Fruit fly (Drosophila melanogaster) whole organism, embryonic: ENCODE measurements around the gene CG9166.

Source experiments
- BEAF-32 ChIP-seq: fragments of 200-800 bp; sonication (Bioruptor generic); optimal IDR thresholded peaks from 3 replicates; lab custom pipeline; 2017; ENCODE audit warnings: missing biosample characterization, missing genetic modification characterization, mild to moderate bottlenecking, moderate library complexity, missing genetic modification reagents
- CG12236 ChIP-seq: fragments of 200-800 bp; sonication (Bioruptor generic); optimal IDR thresholded peaks from 2 replicates; lab custom pipeline; 2016; ENCODE audit warnings: missing biosample characterization, missing genetic modification characterization
- CG12299 ChIP-seq: fragments of 200-800 bp; sonication (Bioruptor generic); optimal IDR thresholded peaks from 2 replicates; lab custom pipeline; 2018; ENCODE audit warnings: missing biosample characterization, mild to moderate bottlenecking, missing genetic modification characterization
- CG13287 ChIP-seq: fragments of 200-800 bp; sonication (Bioruptor generic); IDR thresholded peaks from 2 replicates; pipeline ENCODE4 v1.3.6; 2022; ENCODE audit warnings: missing biosample characterization, missing genetic modification characterization; ENCODE audit not compliant: partially characterized antibody
- CG13296 ChIP-seq: fragments of 200-800 bp; sonication (Bioruptor generic); optimal IDR thresholded peaks from 3 replicates; lab custom pipeline; 2018; ENCODE audit warnings: missing biosample characterization, mild to moderate bottlenecking, missing genetic modification characterization
- CG13424 ChIP-seq: fragments of 200-800 bp; sonication (Bioruptor generic); optimal IDR thresholded peaks from 2 replicates; lab custom pipeline; 2019; ENCODE audit warnings: missing biosample characterization, mild to moderate bottlenecking, missing genetic modification characterization, moderate library complexity
- CG13775 ChIP-seq: fragments of 200-800 bp; sonication (Bioruptor generic); optimal IDR thresholded peaks from 3 replicates; lab custom pipeline; 2017; ENCODE audit warnings: missing biosample characterization, mild to moderate bottlenecking, missing genetic modification characterization
- CG14710 ChIP-seq: fragments of 200-800 bp; sonication (Bioruptor generic); optimal IDR thresholded peaks from 3 replicates; lab custom pipeline; 2019; ENCODE audit warnings: missing biosample characterization, mild to moderate bottlenecking, missing genetic modification characterization, moderate library complexity
- CG15514 ChIP-seq: fragments of 200-800 bp; sonication (Bioruptor generic); optimal IDR thresholded peaks from 3 replicates; lab custom pipeline; 2017; ENCODE audit warnings: missing biosample characterization, missing genetic modification characterization, mild to moderate bottlenecking, moderate library complexity, missing genetic modification reagents
- CG17359 ChIP-seq: fragments of 200-800 bp; sonication (Bioruptor generic); optimal IDR thresholded peaks from 3 replicates; lab custom pipeline; 2018; ENCODE audit warnings: missing biosample characterization, mild to moderate bottlenecking, missing genetic modification characterization, moderate library complexity
- CG17802 ChIP-seq: fragments of 200-800 bp; sonication (Bioruptor generic); optimal IDR thresholded peaks from 2 replicates; lab custom pipeline; 2018; ENCODE audit warnings: missing biosample characterization, mild to moderate bottlenecking, missing genetic modification characterization, moderate library complexity
- CG3163 ChIP-seq: fragments of 200-800 bp; sonication (Bioruptor generic); optimal IDR thresholded peaks from 3 replicates; lab custom pipeline; 2016; ENCODE audit warnings: missing biosample characterization, missing genetic modification characterization
- CG6765 ChIP-seq: fragments of 200-800 bp; sonication (Bioruptor generic); optimal IDR thresholded peaks from 3 replicates; lab custom pipeline; 2017; ENCODE audit warnings: missing biosample characterization, mild to moderate bottlenecking, missing genetic modification characterization
- CG6791 ChIP-seq: fragments of 200-800 bp; sonication (Bioruptor generic); IDR thresholded peaks from 3 replicates; pipeline ENCODE4 v1.3.6; 2022; ENCODE audit warnings: missing biosample characterization, missing genetic modification characterization; ENCODE audit not compliant: partially characterized antibody
- CG7786 ChIP-seq: fragments of 200-800 bp; sonication (Bioruptor generic); optimal IDR thresholded peaks from 2 replicates; lab custom pipeline; 2016; ENCODE audit warnings: missing biosample characterization, missing genetic modification characterization
- CG7963 ChIP-seq: fragments of 200-800 bp; sonication (Bioruptor generic); IDR thresholded peaks from 3 replicates; pipeline ENCODE4 v1.3.6; 2022; ENCODE audit warnings: missing biosample characterization, missing genetic modification characterization; ENCODE audit not compliant: partially characterized antibody
- CG9817 ChIP-seq: fragments of 200-800 bp; sonication (Bioruptor generic); optimal IDR thresholded peaks from 2 replicates; lab custom pipeline; 2018; ENCODE audit warnings: missing biosample characterization, mild to moderate bottlenecking, missing genetic modification characterization, moderate library complexity
- CoRest ChIP-seq: fragments of 200-800 bp; sonication (Bioruptor generic); optimal IDR thresholded peaks from 3 replicates; lab custom pipeline; 2018; ENCODE audit warnings: missing biosample characterization, mild to moderate bottlenecking, missing genetic modification characterization, moderate library complexity
- Doc3 ChIP-seq: fragments of 200-800 bp; sonication (Bioruptor generic); IDR thresholded peaks from 3 replicates; pipeline ENCODE4 v1.3.6; 2022; ENCODE audit warnings: missing biosample characterization, missing genetic modification characterization; ENCODE audit not compliant: partially characterized antibody
- E2f2 ChIP-seq: fragments of 200-800 bp; sonication (Bioruptor generic); IDR thresholded peaks from 2 replicates; pipeline ENCODE4 v1.3.6; 2022; ENCODE audit warnings: missing biosample characterization, missing genetic modification characterization
- Ets65A ChIP-seq: fragments of 200-800 bp; sonication (Bioruptor generic); peaks from one replicate; lab custom pipeline; 2016; ENCODE audit warnings: missing biosample characterization, missing genetic modification characterization
- Ets97D ChIP-seq: fragments of 200-800 bp; sonication (Bioruptor generic); optimal IDR thresholded peaks from 3 replicates; lab custom pipeline; 2016; ENCODE audit warnings: missing biosample characterization, missing genetic modification characterization
- Fer3 ChIP-seq: fragments of 200-800 bp; sonication (Bioruptor generic); optimal IDR thresholded peaks from 2 replicates; lab custom pipeline; 2018; ENCODE audit warnings: missing biosample characterization, mild to moderate bottlenecking, missing genetic modification characterization, moderate library complexity
- Hey ChIP-seq: fragments of 200-800 bp; sonication (Bioruptor generic); optimal IDR thresholded peaks from 3 replicates; lab custom pipeline; 2018; ENCODE audit warnings: missing biosample characterization, mild to moderate bottlenecking, missing genetic modification characterization
- HmgZ ChIP-seq: fragments of 200-800 bp; sonication (Bioruptor generic); optimal IDR thresholded peaks from 2 replicates; lab custom pipeline; 2018; ENCODE audit warnings: missing biosample characterization, mild to moderate bottlenecking, missing genetic modification characterization
- Hsf ChIP-seq: fragments of 200-800 bp; sonication (Bioruptor generic); optimal IDR thresholded peaks from 3 replicates; lab custom pipeline; 2016; ENCODE audit warnings: missing biosample characterization, missing genetic modification characterization
- NC2α ChIP-seq: fragments of 200-800 bp; sonication (Bioruptor generic); optimal IDR thresholded peaks from 2 replicates; lab custom pipeline; 2016; ENCODE audit warnings: missing biosample characterization, missing genetic modification characterization
- NC2β ChIP-seq: fragments of 200-800 bp; sonication (Bioruptor generic); optimal IDR thresholded peaks from 2 replicates; lab custom pipeline; 2016; ENCODE audit warnings: missing biosample characterization, missing genetic modification characterization
- Rfx ChIP-seq: fragments of 200-800 bp; sonication (Bioruptor generic); IDR thresholded peaks from 2 replicates; pipeline ENCODE4 v1.3.6; 2022; ENCODE audit warnings: missing biosample characterization, missing genetic modification characterization
- Sox102F ChIP-seq: fragments of 200-800 bp; sonication (Bioruptor generic); optimal IDR thresholded peaks from 2 replicates; lab custom pipeline; 2018; ENCODE audit warnings: missing biosample characterization, mild to moderate bottlenecking, missing genetic modification characterization, moderate library complexity
- Tbp ChIP-seq: fragments of >200 bp; optimal IDR thresholded peaks from 2 replicates; lab custom pipeline; 2018; ENCODE audit warnings: missing biosample characterization, missing genetic modification characterization
- amos ChIP-seq: fragments of 200-800 bp; sonication (Bioruptor generic); IDR thresholded peaks from 2 replicates; pipeline ENCODE4 v1.3.6; 2022; ENCODE audit warnings: missing biosample characterization, missing genetic modification characterization; ENCODE audit not compliant: partially characterized antibody
- bsh ChIP-seq, 2 experiments: fragments of 200-800 bp; sonication (Bioruptor generic); optimal IDR thresholded peaks; 2 replicates each; lab custom pipeline; 2017 to 2018; ENCODE audit warnings: mild to moderate bottlenecking in 2 of 2, missing biosample characterization in 2 of 2, missing genetic modification characterization in 2 of 2, moderate library complexity in 1 of 2
- danr ChIP-seq: fragments of 200-800 bp; sonication (Bioruptor generic); IDR thresholded peaks from 2 replicates; pipeline ENCODE4 v1.3.6; 2022; ENCODE audit warnings: missing biosample characterization, missing genetic modification characterization
- ems ChIP-seq: fragments of 200-800 bp; sonication (Bioruptor generic); optimal IDR thresholded peaks from 3 replicates; lab custom pipeline; 2016; ENCODE audit warnings: missing biosample characterization, missing genetic modification characterization
- gro ChIP-seq: fragments of 200-800 bp; sonication (Bioruptor generic); optimal IDR thresholded peaks from 2 replicates; lab custom pipeline; 2016; ENCODE audit warnings: missing biosample characterization, missing genetic modification characterization
- hbn ChIP-seq: fragments of 200-800 bp; sonication (Bioruptor generic); IDR thresholded peaks from 2 replicates; pipeline ENCODE4 v1.3.6; 2022; ENCODE audit warnings: missing biosample characterization, missing genetic modification characterization; ENCODE audit not compliant: partially characterized antibody
- insv ChIP-seq, 2 experiments: fragments of 200-800 bp; sonication (Bioruptor generic); optimal IDR thresholded peaks; 3 replicates each; lab custom pipeline; 2016 to 2018; ENCODE audit warnings: missing biosample characterization in 2 of 2, missing genetic modification characterization in 2 of 2
- kay ChIP-seq: fragments of 200-800 bp; sonication (Bioruptor generic); optimal IDR thresholded peaks from 2 replicates; lab custom pipeline; 2016; ENCODE audit warnings: missing biosample characterization, missing genetic modification characterization
- ken ChIP-seq: fragments of 200-800 bp; sonication (Bioruptor generic); IDR thresholded peaks from 3 replicates; pipeline ENCODE4 v1.3.6; 2022; ENCODE audit warnings: missing biosample characterization, missing genetic modification characterization
- pum ChIP-seq: fragments of 200-800 bp; sonication (Bioruptor generic); optimal IDR thresholded peaks from 2 replicates; lab custom pipeline; 2016; ENCODE audit warnings: missing biosample characterization, missing genetic modification characterization
- ranshi ChIP-seq: fragments of 200-800 bp; sonication (Bioruptor generic); IDR thresholded peaks from 2 replicates; pipeline ENCODE4 v1.3.6; 2022; ENCODE audit warnings: missing biosample characterization, missing genetic modification characterization
- seq ChIP-seq: fragments of 200-800 bp; sonication (Bioruptor generic); IDR thresholded peaks from 2 replicates; pipeline ENCODE4 v1.3.6; 2022; ENCODE audit warnings: missing biosample characterization, missing genetic modification characterization
- slp2 ChIP-seq: fragments of 200-800 bp; sonication (Bioruptor generic); optimal IDR thresholded peaks from 2 replicates; lab custom pipeline; 2016; ENCODE audit warnings: missing biosample characterization, missing genetic modification characterization
- tna ChIP-seq: fragments of 200-800 bp; sonication (Bioruptor generic); IDR thresholded peaks from 2 replicates; pipeline ENCODE4 v1.3.6; 2022; ENCODE audit warnings: missing biosample characterization, missing genetic modification characterization; ENCODE audit not compliant: partially characterized antibody
- trem ChIP-seq: fragments of 200-800 bp; optimal IDR thresholded peaks from 3 replicates; lab custom pipeline; 2019; ENCODE audit warnings: missing biosample characterization, mild to moderate bottlenecking, missing genetic modification characterization, moderate library complexity
- vnd ChIP-seq: fragments of 200-800 bp; sonication (Bioruptor generic); IDR thresholded peaks from 3 replicates; pipeline ENCODE4 v1.3.6; 2022; ENCODE audit warnings: missing biosample characterization, missing genetic modification characterization; ENCODE audit not compliant: partially characterized antibody
- zfh1 ChIP-seq: fragments of 200-800 bp; sonication (Bioruptor generic); IDR thresholded peaks from 3 replicates; pipeline ENCODE4 v1.3.6; 2022; ENCODE audit warnings: missing biosample characterization, missing genetic modification characterization

CG9166 gene

DNA sequence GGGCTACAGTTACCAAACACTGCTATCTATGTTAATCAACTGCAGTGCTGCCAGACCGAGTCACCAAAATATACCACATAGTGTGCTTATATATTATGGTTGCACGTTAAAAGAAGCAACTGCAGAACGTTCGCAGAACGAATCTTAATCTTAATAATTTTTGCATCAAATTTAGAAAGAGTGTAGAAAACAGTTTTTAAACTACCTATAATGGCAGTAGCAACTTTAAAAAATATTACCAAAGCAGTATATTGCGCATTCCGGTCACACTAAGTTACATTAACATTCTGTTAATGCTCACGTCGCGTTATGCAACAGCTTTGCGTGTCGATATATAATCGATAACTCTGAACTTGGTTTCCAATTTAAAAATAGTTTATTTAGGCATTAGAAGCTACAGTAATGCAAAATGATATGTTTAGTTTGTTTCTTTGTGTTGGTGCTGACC, 8.8 kb upstream of the CG9166 start, which contains the start of gene indra (continued):
- TF ChIP-seq bsh (GFP tag; optimal IDR thresholded peaks at IDR 0.05; lab: Kevin White, UChicago), result peak in 1 of 2 experiments; percentile 39
- peak; percentile 62 for TF ChIP-seq CG6791 (GFP tag; lab: Robert Waterston, UW)
- TF ChIP-seq CG9817 (tag; lab: Kevin White, UChicago), result peak; percentile 59
- TF ChIP-seq CG13287, result peak; percentile 67; the same call in 1 of the 2 replicates
- TF ChIP-seq danr (GFP tag; lab: Robert Waterston, UW), result 0 out of 2 replicates have a peak, but pooled peaks have one; percentile 46
- TF ChIP-seq slp2 (GFP tag; lab: Kevin White, UChicago), result peak; percentile 31
- peak; percentile 46 for TF ChIP-seq CG12236 (GFP tag; lab: Kevin White, UChicago)
- no peak for TF ChIP-seq Sox102F (GFP tag; lab: Kevin White, UChicago)
- TF ChIP-seq CG17359 (tag; lab: Kevin White, UChicago), result peak; percentile 32
- no peak for TF ChIP-seq CG6765 (GFP tag; lab: Kevin White, UChicago)
- peak; percentile 3 for TF ChIP-seq Tbp (GFP tag; lab: Kevin White, UChicago)
- peak; percentile 82 for TF ChIP-seq trem (tag; lab: Kevin White, UChicago)
- peak; percentile 36 for TF ChIP-seq Hsf (GFP tag; lab: Kevin White, UChicago)
- peak; percentile 85 for TF ChIP-seq Ets65A (GFP tag; lab: Kevin White, UChicago)
- peak; percentile 37 for TF ChIP-seq kay
- peak; percentile 7 for TF ChIP-seq Fer3 (tag; lab: Kevin White, UChicago)
- peak; percentile 69 for TF ChIP-seq CG14710 (tag; lab: Kevin White, UChicago)
- peak; percentile 37 for TF ChIP-seq gro
- TF ChIP-seq insv (GFP tag; optimal IDR thresholded peaks at IDR 0.05; lab: Kevin White, UChicago), result peak in 1 of 2 experiments; percentile 54
- peak; percentile 77 for TF ChIP-seq E2f2 (GFP tag; lab: Robert Waterston, UW)
- peak; percentile 77 for TF ChIP-seq CoRest
- no peak for TF ChIP-seq CG13296
- peak; percentile 50; the same call in 1 of the 2 replicates for TF ChIP-seq hbn (GFP tag; lab: Robert Waterston, UW)
- no peak; the same call in 1 of the 2 replicates for TF ChIP-seq tna
- TF ChIP-seq CG7963 (GFP tag; lab: Robert Waterston, UW), result peak; percentile 27; the same call in 1 of the 3 replicates
- TF ChIP-seq CG13424 (tag; lab: Kevin White, UChicago), result peak; percentile 76
- no peak for TF ChIP-seq seq (GFP tag; lab: Robert Waterston, UW)
- peak; percentile 46; the same call in 2 of the 3 replicates for TF ChIP-seq vnd (GFP tag; lab: Robert Waterston, UW)
- peak; percentile 17 for TF ChIP-seq CG3163
- peak; percentile 50; the same call in 1 of the 3 replicates for TF ChIP-seq zfh1 (GFP tag; lab: Robert Waterston, UW)
- peak; percentile 67 for TF ChIP-seq NC2β (GFP tag; lab: Kevin White, UChicago)
- peak; percentile 75 for TF ChIP-seq Ets97D (GFP tag; lab: Kevin White, UChicago)
- no peak for TF ChIP-seq CG17802 (tag; lab: Kevin White, UChicago)
- TF ChIP-seq CG7786, result peak; percentile 74
- peak; percentile 63; the same call in 1 of the 2 replicates for TF ChIP-seq Rfx (GFP tag; lab: Robert Waterston, UW)
- peak; percentile 25; the same call in 1 of the 2 replicates for TF ChIP-seq ranshi (GFP tag; lab: Robert Waterston, UW)
- TF ChIP-seq ken (GFP tag; lab: Robert Waterston, UW), result 0 out of 3 replicates have a peak, but pooled peaks have one; percentile 45
- peak; percentile 75 for TF ChIP-seq BEAF-32
- peak; percentile 58; the same call in 1 of the 2 replicates for TF ChIP-seq amos (GFP tag; lab: Robert Waterston, UW)
- TF ChIP-seq NC2α (GFP tag; lab: Kevin White, UChicago), result no peak
- TF ChIP-seq CG13775, result peak; percentile 67
- TF ChIP-seq CG15514 (GFP tag; lab: Kevin White, UChicago), result peak; percentile 71
- no peak for TF ChIP-seq CG12299 (tag; lab: Kevin White, UChicago)
- TF ChIP-seq ems (GFP tag; lab: Kevin White, UChicago), result peak; percentile 63
- TF ChIP-seq pum, result peak; percentile 9
- no peak for TF ChIP-seq Hey (tag; lab: Kevin White, UChicago)
- TF ChIP-seq Doc3 (GFP tag; lab: Robert Waterston, UW), result peak; percentile 41; the same call in 2 of the 3 replicates
- peak; percentile 69 for TF ChIP-seq HmgZ (tag; lab: Kevin White, UChicago)
